Fruit fly (Drosophila melanogaster): Measurements from ENCODE around the gene Lkb1.

Gene Lkb1

dm6 chr3R:13662149-13662548, 14.2 kb upstream of the Lkb1 start:
- TF ChIP-seq pan (optimal IDR thresholded peaks at IDR 0.05) (no peak), usp (GFP tag; optimal IDR thresholded peaks at IDR 0.05) (no peak), psq (optimal IDR thresholded peaks at IDR 0.05) (no peak), Dll (optimal IDR thresholded peaks at IDR 0.05) (no peak), CG8478 (optimal IDR thresholded peaks at IDR 0.05) (no peak), EcR (GFP tag; optimal IDR thresholded peaks at IDR 0.05) (no peak)

dm6 chr3R:13665992-13666391, 10.4 kb upstream of the Lkb1 start:
- TF ChIP-seq pan (optimal IDR thresholded peaks at IDR 0.05), result no peak

dm6 chr3R:13672898-13673297, 3.5 kb upstream of the Lkb1 start:
- no peak for TF ChIP-seq Dll (optimal IDR thresholded peaks at IDR 0.05)
- no peak for TF ChIP-seq psq (optimal IDR thresholded peaks at IDR 0.05)
- no peak for TF ChIP-seq pan (optimal IDR thresholded peaks at IDR 0.05)
- no peak for TF ChIP-seq EcR (GFP tag; optimal IDR thresholded peaks at IDR 0.05)
- TF ChIP-seq CG8478 (optimal IDR thresholded peaks at IDR 0.05), result no peak
- no peak for TF ChIP-seq usp (GFP tag; optimal IDR thresholded peaks at IDR 0.05)

- TF ChIP-seq pan (optimal IDR thresholded peaks at IDR 0.05) (no peak), CG8478 (optimal IDR thresholded peaks at IDR 0.05) (no peak), usp (GFP tag; optimal IDR thresholded peaks at IDR 0.05) (no peak), psq (optimal IDR thresholded peaks at IDR 0.05) (no peak), EcR (GFP tag; optimal IDR thresholded peaks at IDR 0.05) (no peak), Dll (optimal IDR thresholded peaks at IDR 0.05) (no peak)
These were observed 1.8 kb upstream of the Lkb1 start, which contains the start of gene Task6 for dm6 chr3R:13674492-13675033. Gene Task6, minus strand, starts transcription at chr3R:13674542.

dm6 chr3R:13682994-13683623, 6.8 kb downstream of the Lkb1 start:
- TF ChIP-seq psq (optimal IDR thresholded peaks at IDR 0.05), result no peak
- no peak for TF ChIP-seq Dll (optimal IDR thresholded peaks at IDR 0.05)
- TF ChIP-seq EcR (GFP tag; optimal IDR thresholded peaks at IDR 0.05), result no peak
- no peak for TF ChIP-seq CG8478 (optimal IDR thresholded peaks at IDR 0.05)
- TF ChIP-seq usp (GFP tag; optimal IDR thresholded peaks at IDR 0.05), result no peak
- no peak for TF ChIP-seq pan (optimal IDR thresholded peaks at IDR 0.05)

dm6 chr3R:13683624-13684568, 7.5 kb downstream of the Lkb1 start, which contains the start of gene flfl:
Gene flfl, plus strand, starts transcription at chr3R:13683921.
- TF ChIP-seq Dll (optimal IDR thresholded peaks at IDR 0.05) (peak; percentile 94), EcR (GFP tag; optimal IDR thresholded peaks at IDR 0.05) (no peak), usp (GFP tag; optimal IDR thresholded peaks at IDR 0.05) (no peak), psq (optimal IDR thresholded peaks at IDR 0.05) (no peak), pan (optimal IDR thresholded peaks at IDR 0.05) (no peak), CG8478 (optimal IDR thresholded peaks at IDR 0.05) (peak; percentile 7)

dm6 chr3R:13684569-13685402, 8.4 kb downstream of the Lkb1 start:
- TF ChIP-seq Dll (optimal IDR thresholded peaks at IDR 0.05) (no peak), CG8478 (optimal IDR thresholded peaks at IDR 0.05) (no peak), psq (optimal IDR thresholded peaks at IDR 0.05) (peak; percentile 44)

- TF ChIP-seq usp (GFP tag; optimal IDR thresholded peaks at IDR 0.05) (no peak), pan (optimal IDR thresholded peaks at IDR 0.05) (no peak), EcR (GFP tag; optimal IDR thresholded peaks at IDR 0.05) (no peak), psq (optimal IDR thresholded peaks at IDR 0.05) (no peak), CG8478 (optimal IDR thresholded peaks at IDR 0.05) (no peak), Dll (optimal IDR thresholded peaks at IDR 0.05) (no peak)
These were observed 9.6 kb downstream of the Lkb1 start for dm6 chr3R:13685969-13686368.

- no peak for TF ChIP-seq usp (GFP tag; optimal IDR thresholded peaks at IDR 0.05)
- no peak for TF ChIP-seq CG8478 (optimal IDR thresholded peaks at IDR 0.05)
- no peak for TF ChIP-seq EcR (GFP tag; optimal IDR thresholded peaks at IDR 0.05)
- no peak for TF ChIP-seq Dll (optimal IDR thresholded peaks at IDR 0.05)
- no peak for TF ChIP-seq pan (optimal IDR thresholded peaks at IDR 0.05)
- TF ChIP-seq psq (optimal IDR thresholded peaks at IDR 0.05), result no peak
These were observed 10.2 kb downstream of the Lkb1 start, which contains the start of gene omd for dm6 chr3R:13686371-13687211. Gene omd, minus strand, starts transcription at chr3R:13687210.

- TF ChIP-seq Dll (optimal IDR thresholded peaks at IDR 0.05) (no peak), EcR (GFP tag; optimal IDR thresholded peaks at IDR 0.05) (no peak), usp (GFP tag; optimal IDR thresholded peaks at IDR 0.05) (no peak), CG8478 (optimal IDR thresholded peaks at IDR 0.05) (no peak), psq (optimal IDR thresholded peaks at IDR 0.05) (no peak), pan (optimal IDR thresholded peaks at IDR 0.05) (no peak)
These were observed 17.4 kb downstream of the Lkb1 start, which contains the start of gene CG14367 for dm6 chr3R:13693753-13694152. Gene CG14367, plus strand, starts transcription at chr3R:13694053.

Data from whole organism.